Worm (Caenorhabditis elegans) whole organism, L4 larva: ENCODE data around the gene syx-4.

Experiments
- F44E2.7 ChIP-seq: fragments of 200-800 bp; sonication (Bioruptor generic); IDR thresholded peaks from 2 replicates; pipeline ENCODE4 v2.1.2; 2022; ENCODE audit warnings: missing genetic modification characterization, missing compliant biosample characterization
- nhr-77 ChIP-seq: fragments of 150-350 bp; optimal IDR thresholded peaks from 2 replicates; lab custom pipeline; 2014; ENCODE audit warnings: missing biosample characterization, missing genetic modification characterization

DNA sequence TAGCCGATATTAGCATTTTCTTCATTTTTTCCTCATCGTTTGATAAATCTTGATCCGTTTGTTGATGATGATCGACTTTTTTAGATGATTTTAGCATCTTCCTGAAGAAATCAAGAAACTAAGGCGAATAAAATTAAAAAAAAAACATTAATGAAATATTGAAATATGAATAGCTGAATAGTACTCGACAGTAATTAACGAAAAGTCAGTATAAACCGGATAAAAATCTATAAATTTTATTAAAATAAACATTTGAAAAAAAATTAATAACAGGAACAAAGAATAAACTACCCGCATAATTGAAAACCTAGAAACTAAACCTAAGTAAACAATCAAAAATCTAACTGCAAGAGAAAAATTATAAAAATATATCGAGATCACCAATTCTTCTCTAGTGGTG is 39.2 kb downstream of the syx-4 start, which contains the start of gene C28C12.12:
- TF ChIP-seq nhr-77 (tag; lab: Kevin White, UChicago) = no peak
- no peak for TF ChIP-seq F44E2.7 (GFP tag; lab: Robert Waterston, UW)
